Worm (Caenorhabditis elegans): ENCODE measurements around the gene dkf-2.

DNA sequence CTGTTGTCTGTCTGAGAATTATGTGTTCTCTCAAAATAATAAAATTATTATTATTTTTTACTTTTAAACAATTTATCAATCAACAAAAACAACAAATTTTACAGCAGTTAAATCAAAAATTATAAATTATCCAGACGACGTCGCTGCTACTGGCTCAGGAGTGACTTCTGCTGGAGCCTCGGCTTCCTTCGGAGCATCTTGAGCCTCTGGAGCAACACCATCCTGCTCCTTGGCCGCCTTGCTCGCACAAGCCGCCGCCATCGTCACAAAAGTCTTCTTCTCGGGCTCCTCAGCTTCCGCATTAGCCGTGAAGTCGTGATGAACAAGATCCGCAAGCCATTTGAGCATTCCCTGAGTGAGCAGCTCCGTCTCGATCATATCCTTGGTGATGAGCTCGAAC, 45.3 kb downstream of the dkf-2 start:
- TF ChIP-seq pha-4 (tag; optimal IDR thresholded peaks at IDR 0.05) (no peak), nfya-1 (tag; optimal IDR thresholded peaks at IDR 0.05) (no peak), mec-3 (tag; optimal IDR thresholded peaks at IDR 0.05; ENCODE audit: borderline replicate concordance) (no peak), unc-42 (tag; optimal IDR thresholded peaks at IDR 0.05) (no peak), unc-86 (tag; optimal IDR thresholded peaks at IDR 0.05) (no peak), ceh-34 (tag; optimal IDR thresholded peaks at IDR 0.05) (no peak)
